Worm (Caenorhabditis elegans): ENCODE data around the gene C29E4.14.

ce11 chrIII:7893224-7893623 is 26.7 kb upstream of the C29E4.14 start:
- TF ChIP-seq F49E8.2 (tag; optimal IDR thresholded peaks at IDR 0.05; ENCODE audit: borderline replicate concordance) (no peak), unc-62 (GFP tag; optimal IDR thresholded peaks at IDR 0.05 in 1 of 2) (no peak), unc-62 (tag; optimal IDR thresholded peaks at IDR 0.05) (no peak), mep-1 (tag; optimal IDR thresholded peaks at IDR 0.05) (no peak), hlh-30 (tag; optimal IDR thresholded peaks at IDR 0.05; ENCODE audit: insufficient read depth) (no peak), lir-3 (tag; optimal IDR thresholded peaks at IDR 0.05) (no peak), nhr-28 (tag; optimal IDR thresholded peaks at IDR 0.05) (no peak), dpl-1 (GFP tag; optimal IDR thresholded peaks at IDR 0.05) (no peak), pqm-1 (tag; optimal IDR thresholded peaks at IDR 0.05) (no peak), lin-15B (tag; optimal IDR thresholded peaks at IDR 0.05) (no peak), nhr-111 (GFP tag; optimal IDR thresholded peaks at IDR 0.05) (no peak)
